Worm (Caenorhabditis elegans) whole organism, late embryonic: ENCODE measurements around the gene T27E9.6.

Experiments
- F13H6.1 ChIP-seq: sonication (generic microtip); optimal IDR thresholded peaks from 2 replicates; lab custom pipeline; 2016; ENCODE audit warnings: missing genetic modification characterization, missing compliant biosample characterization
- ama-1 ChIP-seq: fragments of 150-350 bp; optimal IDR thresholded peaks from 2 replicates; lab custom pipeline; 2014
- ceh-31 ChIP-seq: sonication (generic microtip); optimal IDR thresholded peaks from 2 replicates; lab custom pipeline; 2016; ENCODE audit warnings: missing genetic modification characterization, missing compliant biosample characterization
- ceh-45 ChIP-seq: fragments of 200-800 bp; sonication (Bioruptor generic); IDR thresholded peaks from 2 replicates; pipeline ENCODE4 v1.3.6; 2022; ENCODE audit warnings: missing genetic modification reagents, missing genetic modification characterization, missing compliant biosample characterization
- elt-2 ChIP-seq: sonication (generic microtip); optimal IDR thresholded peaks from 2 replicates; lab custom pipeline; 2016; ENCODE audit warnings: missing genetic modification reagents, missing genetic modification characterization, missing compliant biosample characterization
- eyg-1 ChIP-seq: sonication (generic microtip); optimal IDR thresholded peaks from 2 replicates; lab custom pipeline; 2016; ENCODE audit warnings: missing genotype, missing genetic modification characterization, missing compliant biosample characterization
- fax-1 ChIP-seq: sonication (generic microtip); optimal IDR thresholded peaks from 2 replicates; lab custom pipeline; 2016; ENCODE audit warnings: missing genotype, missing genetic modification characterization, missing compliant biosample characterization
- fkh-10 ChIP-seq: fragments of 150-350 bp; optimal IDR thresholded peaks from 2 replicates; lab custom pipeline; 2014; ENCODE audit warnings: missing biosample characterization, missing genetic modification reagents, missing genetic modification characterization
- hlh-8 ChIP-seq: sonication (generic microtip); optimal IDR thresholded peaks from 2 replicates; lab custom pipeline; 2016; ENCODE audit warnings: missing genotype, missing genetic modification characterization, missing compliant biosample characterization
- odd-2 ChIP-seq: sonication (generic microtip); optimal IDR thresholded peaks from 2 replicates; lab custom pipeline; 2017; ENCODE audit warnings: antibody characterized with exemption, mild to moderate bottlenecking, missing genetic modification characterization, missing compliant biosample characterization
- pha-4 ChIP-seq: fragments of 150-350 bp; optimal IDR thresholded peaks from 2 replicates; lab custom pipeline; 2018; ENCODE audit warnings: missing biosample characterization, missing genetic modification reagents, missing genetic modification characterization
- ref-2 ChIP-seq: sonication (generic microtip); optimal IDR thresholded peaks from 2 replicates; lab custom pipeline; 2016; ENCODE audit warnings: missing genetic modification characterization, missing compliant biosample characterization

- TF ChIP-seq eyg-1 (tag; lab: Kevin White, UChicago), result no peak
- TF ChIP-seq ceh-45 (GFP tag; lab: Robert Waterston, UW), result no peak
- TF ChIP-seq ceh-31 (tag; lab: Kevin White, UChicago), result no peak
- no peak for TF ChIP-seq ref-2 (tag; lab: Kevin White, UChicago)
- no peak for TF ChIP-seq elt-2
- no peak for TF ChIP-seq F13H6.1
- no peak for TF ChIP-seq odd-2
- no peak for TF ChIP-seq fax-1 (tag; lab: Kevin White, UChicago)
- no peak for TF ChIP-seq fkh-10 (GFP tag; lab: Kevin White, UChicago)
- no peak for TF ChIP-seq hlh-8 (tag; lab: Kevin White, UChicago)
- no peak for TF ChIP-seq pha-4
- TF ChIP-seq ama-1 (lab: Kevin White, UChicago), result no peak
Observed at ce11 chrIII:13476682-13477081, at the start of gene T27E9.6.
